Worm (Caenorhabditis elegans) whole organism, late embryonic: Measurements from ENCODE around the gene srz-95.

Experiments used
- T23F11.4 ChIP-seq: fragments of 200-800 bp; sonication (Bioruptor generic); optimal IDR thresholded peaks from 2 replicates; lab custom pipeline; 2018; ENCODE audit warnings: mild to moderate bottlenecking, missing genetic modification characterization, missing compliant biosample characterization
- ceh-18 ChIP-seq: sonication (generic microtip); optimal IDR thresholded peaks from 2 replicates; lab custom pipeline; 2016; ENCODE audit warnings: missing genetic modification characterization, missing compliant biosample characterization
- ceh-2 ChIP-seq: sonication (generic microtip); optimal IDR thresholded peaks from 2 replicates; lab custom pipeline; 2016; ENCODE audit warnings: missing genotype, missing genetic modification characterization, missing compliant biosample characterization
- ceh-22 ChIP-seq: sonication (generic microtip); optimal IDR thresholded peaks from 2 replicates; lab custom pipeline; 2017; ENCODE audit warnings: missing biosample characterization, missing genetic modification characterization
- ceh-24 ChIP-seq: sonication (generic microtip); optimal IDR thresholded peaks from 2 replicates; lab custom pipeline; 2016; ENCODE audit warnings: mild to moderate bottlenecking, missing genetic modification characterization, missing compliant biosample characterization
- ceh-30 ChIP-seq: fragments of 150-350 bp; optimal IDR thresholded peaks from 2 replicates; lab custom pipeline; 2014; ENCODE audit warnings: missing biosample characterization, missing genetic modification characterization
- ceh-34 ChIP-seq: sonication (generic microtip); optimal IDR thresholded peaks from 2 replicates; lab custom pipeline; 2016; ENCODE audit warnings: mild to moderate bottlenecking, missing genetic modification characterization, missing compliant biosample characterization
- ceh-9 ChIP-seq: sonication (generic microtip); optimal IDR thresholded peaks from 2 replicates; lab custom pipeline; 2016; ENCODE audit warnings: mild to moderate bottlenecking, missing genetic modification characterization, inconsistent platforms, missing compliant biosample characterization
- che-1 ChIP-seq: sonication (generic microtip); optimal IDR thresholded peaks from 2 replicates; lab custom pipeline; 2016; ENCODE audit warnings: mild to moderate bottlenecking, missing genetic modification characterization, missing compliant biosample characterization
- dve-1 ChIP-seq: sonication (generic microtip); optimal IDR thresholded peaks from 2 replicates; lab custom pipeline; 2017; ENCODE audit warnings: antibody characterized with exemption, mild to moderate bottlenecking, missing genetic modification characterization, missing compliant biosample characterization
- elt-2 ChIP-seq: sonication (generic microtip); optimal IDR thresholded peaks from 2 replicates; lab custom pipeline; 2016; ENCODE audit warnings: missing genetic modification reagents, missing genetic modification characterization, missing compliant biosample characterization
- elt-4 ChIP-seq: sonication (generic microtip); optimal IDR thresholded peaks from 2 replicates; lab custom pipeline; 2016; ENCODE audit warnings: missing genetic modification characterization, missing compliant biosample characterization
- eyg-1 ChIP-seq: sonication (generic microtip); optimal IDR thresholded peaks from 2 replicates; lab custom pipeline; 2016; ENCODE audit warnings: missing genotype, missing genetic modification characterization, missing compliant biosample characterization
- gmeb-2 ChIP-seq: sonication (generic microtip); optimal IDR thresholded peaks from 2 replicates; lab custom pipeline; 2016; ENCODE audit warnings: missing genetic modification characterization, inconsistent platforms, missing compliant biosample characterization
- hlh-15 ChIP-seq: sonication (generic microtip); optimal IDR thresholded peaks from 2 replicates; lab custom pipeline; 2016; ENCODE audit warnings: missing genetic modification characterization, missing compliant biosample characterization
- hlh-8 ChIP-seq: sonication (generic microtip); optimal IDR thresholded peaks from 2 replicates; lab custom pipeline; 2016; ENCODE audit warnings: missing genotype, missing genetic modification characterization, missing compliant biosample characterization
- lim-6 ChIP-seq: sonication (generic microtip); optimal IDR thresholded peaks from 2 replicates; lab custom pipeline; 2016; ENCODE audit warnings: missing genetic modification characterization, missing compliant biosample characterization
- madf-2 ChIP-seq: sonication (generic microtip); optimal IDR thresholded peaks from 2 replicates; lab custom pipeline; 2017; ENCODE audit warnings: missing genetic modification characterization, missing compliant biosample characterization
- npax-4 ChIP-seq: sonication (generic microtip); optimal IDR thresholded peaks from 2 replicates; lab custom pipeline; 2016; ENCODE audit warnings: missing genetic modification characterization, missing compliant biosample characterization
- odd-2 ChIP-seq: sonication (generic microtip); optimal IDR thresholded peaks from 2 replicates; lab custom pipeline; 2017; ENCODE audit warnings: antibody characterized with exemption, mild to moderate bottlenecking, missing genetic modification characterization, missing compliant biosample characterization
- pag-3 ChIP-seq: sonication (generic microtip); optimal IDR thresholded peaks from 2 replicates; lab custom pipeline; 2016; ENCODE audit warnings: missing compliant biosample characterization, missing genetic modification characterization, borderline replicate concordance
- pha-2 ChIP-seq: sonication (generic microtip); optimal IDR thresholded peaks from 2 replicates; lab custom pipeline; 2017; ENCODE audit warnings: mild to moderate bottlenecking, missing genetic modification characterization, missing compliant biosample characterization
- pqm-1 ChIP-seq: sonication (generic microtip); optimal IDR thresholded peaks from 2 replicates; lab custom pipeline; 2016; ENCODE audit warnings: missing genetic modification characterization, missing compliant biosample characterization
- pros-1 ChIP-seq: fragments of 150-350 bp; optimal IDR thresholded peaks from 2 replicates; lab custom pipeline; 2014; ENCODE audit warnings: missing biosample characterization, missing genetic modification reagents, missing genetic modification characterization
- rnt-1 ChIP-seq: sonication (generic microtip); optimal IDR thresholded peaks from 2 replicates; lab custom pipeline; 2016; ENCODE audit warnings: missing genetic modification characterization, missing compliant biosample characterization
- sox-2 ChIP-seq: fragments of 200-800 bp; sonication (Bioruptor generic); IDR thresholded peaks from 2 replicates; pipeline ENCODE4 v1.3.6; 2022; ENCODE audit warnings: missing genetic modification reagents, missing genetic modification characterization, missing compliant biosample characterization
- sox-4 ChIP-seq: sonication (generic microtip); optimal IDR thresholded peaks from 2 replicates; lab custom pipeline; 2017; ENCODE audit warnings: mild to moderate bottlenecking, missing genetic modification characterization, inconsistent platforms, missing compliant biosample characterization
- tbx-2 ChIP-seq: sonication (generic microtip); optimal IDR thresholded peaks from 2 replicates; lab custom pipeline; 2016; ENCODE audit warnings: missing genetic modification characterization, missing compliant biosample characterization
- ttx-3 ChIP-seq: sonication (generic microtip); optimal IDR thresholded peaks from 2 replicates; lab custom pipeline; 2016; ENCODE audit warnings: missing genetic modification reagents, missing genetic modification characterization, missing compliant biosample characterization
- unc-42 ChIP-seq: sonication (generic microtip); optimal IDR thresholded peaks from 2 replicates; lab custom pipeline; 2016; ENCODE audit warnings: missing genotype, missing genetic modification characterization, missing compliant biosample characterization
- unc-55 ChIP-seq: sonication (generic microtip); optimal IDR thresholded peaks from 2 replicates; lab custom pipeline; 2017; ENCODE audit warnings: missing biosample characterization, missing genetic modification reagents, missing genetic modification characterization
- unc-86 ChIP-seq: sonication (generic microtip); optimal IDR thresholded peaks from 2 replicates; lab custom pipeline; 2016; ENCODE audit warnings: missing genetic modification characterization, missing compliant biosample characterization
- ztf-16 ChIP-seq: sonication (generic microtip); optimal IDR thresholded peaks from 2 replicates; lab custom pipeline; 2017; ENCODE audit warnings: missing genetic modification characterization, missing compliant biosample characterization

srz-95 gene

ce11 chrV:16988614-16989013, 3.2 kb upstream of the srz-95 start, which contains the start of gene Y102A5C.27:
Y102A5C.27 (minus strand) TSS chrV:16988714.
- TF ChIP-seq pqm-1 (tag; lab: Kevin White, UChicago) = no peak
- TF ChIP-seq ceh-24 (tag; lab: Kevin White, UChicago) = no peak
- TF ChIP-seq odd-2 (tag; lab: Kevin White, UChicago) = no peak

- TF ChIP-seq ceh-30 (tag; lab: Kevin White, UChicago) (no peak), pha-2 (tag; lab: Kevin White, UChicago) (no peak), gmeb-2 (tag; lab: Kevin White, UChicago) (no peak), elt-4 (tag; lab: Kevin White, UChicago) (no peak), sox-2 (GFP tag; lab: Robert Waterston, UW) (no peak), hlh-8 (tag; lab: Kevin White, UChicago) (no peak), eyg-1 (tag; lab: Kevin White, UChicago) (no peak), pag-3 (tag; lab: Kevin White, UChicago) (no peak), hlh-15 (tag; lab: Kevin White, UChicago) (no peak), unc-55 (GFP tag; lab: Kevin White, UChicago) (no peak), ceh-22 (tag; lab: Kevin White, UChicago) (no peak), ttx-3 (tag; lab: Kevin White, UChicago) (no peak), pqm-1 (tag; lab: Kevin White, UChicago) (no peak), elt-2 (tag; lab: Kevin White, UChicago) (no peak), ceh-18 (tag; lab: Kevin White, UChicago) (no peak)
- TF ChIP-seq, all 69 proteins: peak for 0
Measured at ce11 chrV:16992383-16992782, 549 bp downstream of the srz-95 start.

- TF ChIP-seq ceh-2 (tag; lab: Kevin White, UChicago) (no peak), T23F11.4 (GFP tag; lab: Kevin White, UChicago) (no peak), dve-1 (tag; lab: Kevin White, UChicago) (no peak), pros-1 (tag; lab: Kevin White, UChicago) (no peak), npax-4 (tag; lab: Kevin White, UChicago) (no peak), ztf-16 (tag; lab: Kevin White, UChicago) (no peak), ceh-34 (tag; lab: Kevin White, UChicago) (no peak), tbx-2 (tag; lab: Kevin White, UChicago) (no peak), unc-86 (no peak)
- TF ChIP-seq, all 69 proteins: peak for 0
Measured at ce11 chrV:17000204-17000603, 8.4 kb downstream of the srz-95 start, which contains the start of gene str-217. str-217 (minus strand) TSS chrV:17000304.

- no peak for TF ChIP-seq unc-55 (GFP tag; lab: Kevin White, UChicago)
- no peak for TF ChIP-seq pha-2 (tag; lab: Kevin White, UChicago)
Measured at ce11 chrV:17000635-17001034, 8.8 kb downstream of the srz-95 start.

- TF ChIP-seq unc-42 (no peak), pqm-1 (tag; lab: Kevin White, UChicago) (no peak), lim-6 (tag; lab: Kevin White, UChicago) (no peak), che-1 (tag; lab: Kevin White, UChicago) (no peak), rnt-1 (no peak), madf-2 (tag; lab: Kevin White, UChicago) (no peak), eyg-1 (tag; lab: Kevin White, UChicago) (no peak), pha-2 (tag; lab: Kevin White, UChicago) (no peak), unc-55 (GFP tag; lab: Kevin White, UChicago) (no peak), ceh-9 (tag; lab: Kevin White, UChicago) (no peak), sox-4 (tag; lab: Kevin White, UChicago) (no peak)
Measured at ce11 chrV:17001167-17001566, 9.3 kb downstream of the srz-95 start, which contains the start of gene sri-9. sri-9 (plus strand) TSS chrV:17001467.
